Fruit fly (Drosophila melanogaster): ENCODE data around the gene CG8907.

dm6 chr3R:17029796-17030195 is 21.7 kb downstream of the CG8907 start:
- TF ChIP-seq Hr83 (GFP tag; optimal IDR thresholded peaks at IDR 0.05; ENCODE audit: poor library complexity, severe bottlenecking) = no peak
- TF ChIP-seq Jra (GFP tag; optimal IDR thresholded peaks at IDR 0.05) = no peak
- TF ChIP-seq OdsH (GFP tag; optimal IDR thresholded peaks at IDR 0.05) = no peak
- TF ChIP-seq HLH106 (tag; optimal IDR thresholded peaks at IDR 0.05) = no peak
- no peak for TF ChIP-seq N (GFP tag; optimal IDR thresholded peaks at IDR 0.05)
- no peak for TF ChIP-seq foxo (GFP tag; optimal IDR thresholded peaks at IDR 0.05)
- TF ChIP-seq dsf (GFP tag; optimal IDR thresholded peaks at IDR 0.05; ENCODE audit: borderline replicate concordance) = no peak
- no peak for TF ChIP-seq Dfd (GFP tag; optimal IDR thresholded peaks at IDR 0.05)
- TF ChIP-seq psq (GFP tag; optimal IDR thresholded peaks at IDR 0.05) = no peak
- TF ChIP-seq tai (GFP tag; optimal IDR thresholded peaks at IDR 0.05) = no peak
- TF ChIP-seq CrebA (GFP tag; optimal IDR thresholded peaks at IDR 0.05; ENCODE audit: borderline replicate concordance) = no peak
- TF ChIP-seq Myc (optimal IDR thresholded peaks at IDR 0.05) = no peak
- TF ChIP-seq h (GFP tag; optimal IDR thresholded peaks at IDR 0.05) = no peak
- no peak for TF ChIP-seq usp (GFP tag; optimal IDR thresholded peaks at IDR 0.05)
